Worm (Caenorhabditis elegans) whole organism, young adult: Measurements from ENCODE around the gene K09G1.2.
A peak's percentile ranks its signal among the peaks of the same experiment; 100 is the strongest.

ENCODE experiments used
- B0035.1 ChIP-seq: sonication (generic microtip); optimal IDR thresholded peaks from 2 replicates; lab custom pipeline; 2016; ENCODE audit warnings: missing genetic modification characterization, mild to moderate bottlenecking, missing compliant biosample characterization, missing genotype, missing genetic modification reagents
- B0336.3 ChIP-seq: fragments of 200-800 bp; sonication (Bioruptor generic); IDR thresholded peaks from 2 replicates; pipeline ENCODE4 v1.3.6; 2022; ENCODE audit warnings: missing genetic modification characterization, missing compliant biosample characterization
- D2030.7 ChIP-seq: fragments of 200-800 bp; sonication (Bioruptor generic); IDR thresholded peaks from 2 replicates; pipeline ENCODE4 v1.3.6; 2022; ENCODE audit warnings: missing genetic modification reagents, missing genetic modification characterization, missing compliant biosample characterization
- F10E7.11 ChIP-seq: sonication (generic microtip); optimal IDR thresholded peaks from 2 replicates; lab custom pipeline; 2017; ENCODE audit warnings: mild to moderate bottlenecking, missing genetic modification characterization, moderate library complexity, missing compliant biosample characterization
- F22D6.2 ChIP-seq: sonication (generic microtip); optimal IDR thresholded peaks from 2 replicates; lab custom pipeline; 2016; ENCODE audit warnings: mild to moderate bottlenecking, missing genetic modification characterization, missing compliant biosample characterization
- F33H1.4 ChIP-seq: fragments of 200-800 bp; sonication (Bioruptor generic); IDR thresholded peaks from 2 replicates; pipeline ENCODE4 v1.3.6; 2022; ENCODE audit warnings: missing genetic modification reagents, missing genetic modification characterization, missing compliant biosample characterization
- F55B11.4 ChIP-seq: sonication (generic microtip); optimal IDR thresholded peaks from 2 replicates; lab custom pipeline; 2016; ENCODE audit warnings: missing compliant biosample characterization, missing genetic modification characterization, borderline replicate concordance; ENCODE audit not compliant: insufficient read depth
- K11D2.4 ChIP-seq: fragments of 200-800 bp; sonication (Bioruptor generic); IDR thresholded peaks from 2 replicates; pipeline ENCODE4 v1.3.6; 2022; ENCODE audit warnings: missing genetic modification reagents, missing genetic modification characterization, missing compliant biosample characterization
- T26A5.8 ChIP-seq: sonication (generic microtip); optimal IDR thresholded peaks from 2 replicates; lab custom pipeline; 2016; ENCODE audit warnings: missing genetic modification characterization, missing compliant biosample characterization
- Y53F4B.3 ChIP-seq: fragments of 200-800 bp; sonication (Bioruptor generic); IDR thresholded peaks from 2 replicates; pipeline ENCODE4 v1.3.6; 2022; ENCODE audit warnings: missing genetic modification reagents, missing genetic modification characterization, missing compliant biosample characterization
- Y56A3A.18 ChIP-seq: fragments of 200-800 bp; sonication (Bioruptor generic); IDR thresholded peaks from 2 replicates; pipeline ENCODE4 v1.3.6; 2022; ENCODE audit warnings: missing genetic modification reagents, missing genetic modification characterization, missing compliant biosample characterization
- Y67H2A.10 ChIP-seq: fragments of 200-800 bp; sonication (Bioruptor generic); conservative IDR thresholded peaks from 2 replicates; pipeline ENCODE4 v1.3.6; 2022; ENCODE audit warnings: missing genetic modification reagents, missing genetic modification characterization, missing compliant biosample characterization
- Y79H2A.3 ChIP-seq: fragments of 200-800 bp; sonication (Bioruptor generic); conservative IDR thresholded peaks from 2 replicates; pipeline ENCODE4 v1.3.6; 2022; ENCODE audit warnings: missing genetic modification reagents, missing genetic modification characterization, missing compliant biosample characterization
- akir-1 ChIP-seq: fragments of 200-800 bp; sonication (Bioruptor generic); optimal IDR thresholded peaks from 2 replicates; lab custom pipeline; 2018; ENCODE audit warnings: mild to moderate bottlenecking, missing genetic modification characterization, moderate library complexity, missing compliant biosample characterization
- attf-3 ChIP-seq: fragments of 200-800 bp; sonication (Bioruptor generic); conservative IDR thresholded peaks from 2 replicates; pipeline ENCODE4 v1.3.6; 2022; ENCODE audit warnings: missing genetic modification reagents, missing genetic modification characterization, missing compliant biosample characterization
- attf-5 ChIP-seq: fragments of 200-800 bp; sonication (Bioruptor generic); optimal IDR thresholded peaks from 2 replicates; lab custom pipeline; 2018; ENCODE audit warnings: mild to moderate bottlenecking, missing genetic modification characterization, missing compliant biosample characterization
- bed-2 ChIP-seq: fragments of 200-800 bp; sonication (Bioruptor generic); IDR thresholded peaks from 2 replicates; pipeline ENCODE4 v1.3.6; 2022; ENCODE audit warnings: missing genetic modification reagents, missing genetic modification characterization, missing compliant biosample characterization
- cebp-2 ChIP-seq: fragments of 200-800 bp; sonication (Bioruptor generic); IDR thresholded peaks from 2 replicates; pipeline ENCODE4 v1.3.6; 2022; ENCODE audit warnings: missing genetic modification characterization, missing compliant biosample characterization
- ceh-58 ChIP-seq: fragments of 200-800 bp; sonication (Bioruptor generic); IDR thresholded peaks from 2 replicates; pipeline ENCODE4 v1.3.6; 2022; ENCODE audit warnings: missing genetic modification characterization, missing compliant biosample characterization
- dox-1 ChIP-seq: fragments of 200-800 bp; sonication (Bioruptor generic); IDR thresholded peaks from 2 replicates; pipeline ENCODE4 v1.3.6; 2022; ENCODE audit warnings: missing genetic modification reagents, missing genetic modification characterization, missing compliant biosample characterization
- egl-18 ChIP-seq: fragments of 200-800 bp; sonication (Bioruptor generic); IDR thresholded peaks from 2 replicates; pipeline ENCODE4 v1.3.6; 2022; ENCODE audit warnings: missing genetic modification reagents, missing genetic modification characterization, missing compliant biosample characterization
- egl-44 ChIP-seq: fragments of 200-800 bp; sonication (Bioruptor generic); IDR thresholded peaks from 2 replicates; pipeline ENCODE4 v1.3.6; 2022; ENCODE audit warnings: missing genetic modification reagents, missing genetic modification characterization, missing compliant biosample characterization
- ets-4 ChIP-seq: fragments of 200-800 bp; sonication (Bioruptor generic); optimal IDR thresholded peaks from 2 replicates; lab custom pipeline; 2018; ENCODE audit warnings: mild to moderate bottlenecking, missing genetic modification characterization, missing compliant biosample characterization
- fkh-3 ChIP-seq: sonication (generic microtip); optimal IDR thresholded peaks from 2 replicates; lab custom pipeline; 2016; ENCODE audit warnings: mild to moderate bottlenecking, missing genetic modification characterization, missing compliant biosample characterization
- hmg-1.2 ChIP-seq: fragments of 200-800 bp; sonication (Bioruptor generic); IDR thresholded peaks from 2 replicates; pipeline ENCODE4 v1.3.6; 2022; ENCODE audit warnings: missing genetic modification reagents, missing genetic modification characterization, missing compliant biosample characterization
- hmg-20 ChIP-seq: fragments of 200-800 bp; sonication (Bioruptor generic); IDR thresholded peaks from 2 replicates; pipeline ENCODE4 v1.3.6; 2022; ENCODE audit warnings: missing genetic modification reagents, missing genetic modification characterization, missing compliant biosample characterization
- lag-1 ChIP-seq: fragments of 200-800 bp; sonication (Bioruptor generic); IDR thresholded peaks from 2 replicates; pipeline ENCODE4 v1.3.6; 2022; ENCODE audit warnings: missing genetic modification reagents, missing genetic modification characterization, missing compliant biosample characterization
- let-607 ChIP-seq, 2 experiments: fragments of 200-800 bp in 1 of 2; sonication (Bioruptor generic) in 1 of 2; sonication (generic microtip) in 1 of 2; optimal IDR thresholded peaks; 2 replicates each; lab custom pipeline; 2016 to 2018; ENCODE audit warnings: mild to moderate bottlenecking in 2 of 2, missing compliant biosample characterization in 2 of 2, missing genetic modification characterization in 2 of 2, moderate library complexity in 2 of 2, missing genotype in 1 of 2
- lsy-27 ChIP-seq: sonication (generic microtip); optimal IDR thresholded peaks from 2 replicates; lab custom pipeline; 2017; ENCODE audit warnings: missing genetic modification characterization, mild to moderate bottlenecking, missing compliant biosample characterization, antibody characterized with exemption, missing genotype, borderline replicate concordance; ENCODE audit not compliant: insufficient read depth
- madf-3 ChIP-seq: fragments of 200-800 bp; sonication (Bioruptor generic); IDR thresholded peaks from 2 replicates; pipeline ENCODE4 v1.3.6; 2022; ENCODE audit warnings: missing genetic modification reagents, missing genetic modification characterization, missing compliant biosample characterization
- mxl-1 ChIP-seq: sonication (generic microtip); optimal IDR thresholded peaks from 2 replicates; lab custom pipeline; 2016; ENCODE audit warnings: missing genetic modification characterization, missing compliant biosample characterization
- nfyb-1 ChIP-seq: fragments of 200-800 bp; sonication (Bioruptor generic); IDR thresholded peaks from 2 replicates; pipeline ENCODE4 v1.3.6; 2022; ENCODE audit warnings: missing genetic modification reagents, missing genetic modification characterization, missing compliant biosample characterization
- nhr-120 ChIP-seq: fragments of 200-800 bp; sonication (Bioruptor generic); IDR thresholded peaks from 2 replicates; pipeline ENCODE4 v1.3.6; 2022; ENCODE audit warnings: missing genetic modification characterization, missing compliant biosample characterization
- nhr-179 ChIP-seq: sonication (generic microtip); optimal IDR thresholded peaks from 2 replicates; lab custom pipeline; 2016; ENCODE audit warnings: mild to moderate bottlenecking, missing genetic modification characterization, missing compliant biosample characterization
- nhr-27 ChIP-seq: fragments of 200-800 bp; sonication (Bioruptor generic); optimal IDR thresholded peaks from 2 replicates; lab custom pipeline; 2018; ENCODE audit warnings: mild to moderate bottlenecking, missing genetic modification characterization, moderate library complexity, missing compliant biosample characterization
- pbrm-1 ChIP-seq: fragments of 200-800 bp; sonication (Bioruptor generic); IDR thresholded peaks from 2 replicates; pipeline ENCODE4 v1.3.6; 2022; ENCODE audit warnings: missing genetic modification reagents, missing genetic modification characterization, missing compliant biosample characterization
- repo-1 ChIP-seq: sonication (generic microtip); optimal IDR thresholded peaks from 2 replicates; lab custom pipeline; 2017; ENCODE audit warnings: mild to moderate bottlenecking, missing genetic modification characterization, missing compliant biosample characterization
- sdz-38 ChIP-seq: sonication (generic microtip); optimal IDR thresholded peaks from 2 replicates; lab custom pipeline; 2016; ENCODE audit warnings: missing genotype, missing genetic modification characterization, missing compliant biosample characterization
- snpc-3.4 ChIP-seq: sonication (generic microtip); optimal IDR thresholded peaks from 2 replicates; lab custom pipeline; 2017; ENCODE audit warnings: missing genetic modification characterization, mild to moderate bottlenecking, missing compliant biosample characterization, antibody characterized with exemption, moderate library complexity, missing genotype, missing genetic modification reagents
- snpc-4 ChIP-seq, 5 experiments: fragments of 150-350 bp in 1 of 5; sonication (generic microtip) in 4 of 5; optimal IDR thresholded peaks; 2 replicates each; lab custom pipeline; 2014 to 2018; ENCODE audit warnings: missing genetic modification characterization in 5 of 5, missing biosample characterization in 3 of 5, antibody characterized with exemption in 2 of 5, mild to moderate bottlenecking in 2 of 5, missing compliant biosample characterization in 2 of 5, missing genotype in 2 of 5, moderate library complexity in 2 of 5, missing genetic modification reagents in 1 of 5
- sptf-2 ChIP-seq: fragments of 200-800 bp; sonication (Bioruptor generic); optimal IDR thresholded peaks from 2 replicates; lab custom pipeline; 2018; ENCODE audit warnings: mild to moderate bottlenecking, missing genetic modification characterization, missing compliant biosample characterization
- tbp1 ChIP-seq: fragments of 200-800 bp; sonication (Bioruptor generic); optimal IDR thresholded peaks from 2 replicates; lab custom pipeline; 2018; ENCODE audit warnings: mild to moderate bottlenecking, missing genetic modification characterization, missing compliant biosample characterization
- unc-130 ChIP-seq: sonication (generic microtip); optimal IDR thresholded peaks from 2 replicates; lab custom pipeline; 2016; ENCODE audit warnings: missing genetic modification reagents, missing genetic modification characterization, missing compliant biosample characterization
- unc-62 ChIP-seq: fragments of 150-350 bp; optimal IDR thresholded peaks from 2 replicates; lab custom pipeline; 2014; ENCODE audit warnings: missing biosample characterization, missing genetic modification reagents, missing genetic modification characterization
- xnd-1 ChIP-seq: sonication (generic microtip); optimal IDR thresholded peaks from 2 replicates; lab custom pipeline; 2016; ENCODE audit warnings: missing genotype, missing genetic modification reagents, missing genetic modification characterization, missing compliant biosample characterization
- zfh-2 ChIP-seq: fragments of 200-800 bp; sonication (Bioruptor generic); conservative IDR thresholded peaks from 2 replicates; pipeline ENCODE4 v1.3.6; 2022; ENCODE audit warnings: missing genetic modification reagents, missing genetic modification characterization, missing compliant biosample characterization
- zim-3 ChIP-seq: sonication (generic microtip); optimal IDR thresholded peaks from 2 replicates; lab custom pipeline; 2017; ENCODE audit warnings: mild to moderate bottlenecking, missing genetic modification characterization, moderate library complexity, missing compliant biosample characterization
- ztf-18 ChIP-seq: sonication (generic microtip); optimal IDR thresholded peaks from 2 replicates; lab custom pipeline; 2016; ENCODE audit warnings: missing genotype, mild to moderate bottlenecking, missing genetic modification characterization, missing compliant biosample characterization

K09G1.2 gene

ce11 chrV:9544176-9544632 lies 46.2 kb upstream of the K09G1.2 start, which contains the start of gene mdf-1 (continued):
- 0 out of 2 replicates have a peak, but pooled peaks have one; percentile 4 for TF ChIP-seq hmg-20 (GFP tag; lab: Robert Waterston, UW)
- TF ChIP-seq nhr-27 (tag; lab: Kevin White, UChicago) = no peak
- TF ChIP-seq attf-3 (GFP tag; lab: Robert Waterston, UW) = no peak
- TF ChIP-seq nhr-120 (GFP tag; lab: Robert Waterston, UW) = no peak
- no peak for TF ChIP-seq K11D2.4
- no peak for TF ChIP-seq T26A5.8 (tag; lab: Kevin White, UChicago)
- TF ChIP-seq bed-2 (GFP tag; lab: Robert Waterston, UW) = no peak
- TF ChIP-seq pbrm-1 (GFP tag; lab: Robert Waterston, UW) = no peak
- no peak for TF ChIP-seq F55B11.4 (tag; lab: Kevin White, UChicago)
- TF ChIP-seq ceh-58 = no peak
- TF ChIP-seq snpc-4 (GFP tag; optimal IDR thresholded peaks at IDR 0.05; lab: Kevin White, UChicago) = no peak
- peak; percentile 1 to 75 (median 26) for TF ChIP-seq snpc-4 (tag; optimal IDR thresholded peaks at IDR 0.05; lab: Kevin White, UChicago)
- no peak for TF ChIP-seq lsy-27
- TF ChIP-seq attf-5 (GFP tag; lab: Kevin White, UChicago) = peak; percentile 45
- no peak; the same call in 1 of the 2 replicates for TF ChIP-seq B0336.3 (GFP tag; lab: Robert Waterston, UW)
- TF ChIP-seq madf-3 (GFP tag; lab: Robert Waterston, UW) = peak; percentile 69; the same call in 1 of the 2 replicates
- no peak for TF ChIP-seq Y53F4B.3
- TF ChIP-seq repo-1 (tag; lab: Kevin White, UChicago) = peak; percentile 57
- no peak for TF ChIP-seq Y67H2A.10 (GFP tag; lab: Robert Waterston, UW)
- TF ChIP-seq lag-1 (GFP tag; lab: Robert Waterston, UW) = no peak
- TF ChIP-seq snpc-3.4 (tag; lab: Kevin White, UChicago) = peak; percentile 52
- TF ChIP-seq unc-62 (GFP tag; lab: Kevin White, UChicago) = no peak
- no peak for TF ChIP-seq fkh-3 (tag; lab: Kevin White, UChicago)
- no peak for TF ChIP-seq unc-130
- no peak for TF ChIP-seq Y56A3A.18 (GFP tag; lab: Robert Waterston, UW)
- no peak for TF ChIP-seq xnd-1
- TF ChIP-seq sptf-2 (GFP tag; lab: Kevin White, UChicago) = no peak
- TF ChIP-seq D2030.7 (GFP tag; lab: Robert Waterston, UW) = peak; percentile 17; the same call in 1 of the 2 replicates
- TF ChIP-seq egl-44 (GFP tag; lab: Robert Waterston, UW) = no peak
- 0 out of 2 replicates have a peak, but pooled peaks have one; percentile 12 for TF ChIP-seq hmg-1.2 (GFP tag; lab: Robert Waterston, UW)
- TF ChIP-seq Y79H2A.3 (GFP tag; lab: Robert Waterston, UW) = no peak
- TF ChIP-seq zim-3 (tag; lab: Kevin White, UChicago) = no peak
- peak; percentile 53 for TF ChIP-seq tbp1 (GFP tag; lab: Kevin White, UChicago)
- TF ChIP-seq mxl-1 (tag; lab: Kevin White, UChicago) = no peak
- peak; percentile 49; the same call in 1 of the 2 replicates for TF ChIP-seq dox-1 (GFP tag; lab: Robert Waterston, UW)
- no peak for TF ChIP-seq sdz-38 (tag; lab: Kevin White, UChicago)
- no peak for TF ChIP-seq F22D6.2
- no peak for TF ChIP-seq let-607 (tag; optimal IDR thresholded peaks at IDR 0.05; lab: Kevin White, UChicago)
- TF ChIP-seq B0035.1 (tag; lab: Kevin White, UChicago) = peak; percentile 10
- no peak for TF ChIP-seq egl-18
- peak; percentile 62 for TF ChIP-seq ztf-18
- TF ChIP-seq F33H1.4 (GFP tag; lab: Robert Waterston, UW) = no peak
- TF ChIP-seq ets-4 (GFP tag; lab: Kevin White, UChicago) = no peak
- TF ChIP-seq F10E7.11 (tag; lab: Kevin White, UChicago) = no peak
- no peak for TF ChIP-seq zfh-2 (GFP tag; lab: Robert Waterston, UW)
- no peak for TF ChIP-seq cebp-2 (GFP tag; lab: Robert Waterston, UW)
- no peak for TF ChIP-seq akir-1
- no peak for TF ChIP-seq nhr-179 (tag; lab: Kevin White, UChicago)
- peak; percentile 34; the same call in 1 of the 2 replicates for TF ChIP-seq nfyb-1
